Worm (Caenorhabditis elegans): ENCODE data around the gene Y49F6C.2.

Y49F6C.2 gene

DNA sequence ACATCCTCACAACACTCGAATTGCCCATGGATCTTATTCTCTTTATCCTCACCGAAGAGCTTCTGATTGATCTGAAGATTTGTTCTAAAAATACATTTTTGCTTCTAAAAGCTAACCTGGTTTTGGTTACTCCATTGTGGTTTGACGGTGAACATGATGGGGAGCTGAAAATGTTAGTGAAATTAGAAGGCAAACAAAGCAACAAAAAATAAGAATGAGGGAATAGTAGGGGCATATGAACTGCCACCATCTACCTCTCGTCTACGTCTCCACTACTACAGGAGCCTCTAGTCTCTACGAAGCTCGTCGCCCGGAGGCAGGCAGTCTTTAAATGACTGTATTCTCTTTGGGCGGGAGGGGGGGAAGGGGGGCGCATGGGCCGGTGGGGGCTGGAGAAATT lies 7.4 kb downstream of the Y49F6C.2 start, which contains the start of gene T06D4.2:
Gene T06D4.2 (minus strand): TSS at position 170 of the 400 bp plus-strand sequence.
- no peak for TF ChIP-seq ceh-13 (GFP tag; optimal IDR thresholded peaks at IDR 0.05)
- no peak for TF ChIP-seq tbx-11 (GFP tag; IDR thresholded peaks at IDR 0.05)
- no peak for TF ChIP-seq ama-1 (optimal IDR thresholded peaks at IDR 0.05)
- TF ChIP-seq B0310.2 (tag; optimal IDR thresholded peaks at IDR 0.05), result no peak
- no peak for TF ChIP-seq F13C5.2 (tag; optimal IDR thresholded peaks at IDR 0.05)
- no peak for TF ChIP-seq hnd-1 (tag; optimal IDR thresholded peaks at IDR 0.05)
- no peak for TF ChIP-seq hmbx-1 (tag; optimal IDR thresholded peaks at IDR 0.05)
- TF ChIP-seq ets-7 (tag; optimal IDR thresholded peaks at IDR 0.05), result no peak

DNA sequence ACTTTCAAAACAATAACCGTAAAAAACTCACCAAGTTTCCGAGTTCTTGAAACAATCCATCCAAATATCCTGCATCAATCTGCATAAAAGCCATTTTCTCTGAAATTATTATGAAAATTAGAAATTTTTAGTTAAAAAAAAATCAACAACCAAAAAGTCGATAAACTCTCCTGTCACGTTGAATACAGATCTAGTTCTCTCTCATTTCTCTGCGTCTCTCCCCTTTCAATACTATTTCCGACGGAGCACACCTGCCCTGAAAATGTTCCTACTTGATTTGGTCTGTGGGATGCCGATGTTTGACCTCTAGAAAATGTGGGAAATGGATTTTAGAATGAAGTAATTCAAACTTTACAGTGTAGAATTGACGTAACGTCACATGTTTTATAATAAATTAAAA lies 9.1 kb downstream of the Y49F6C.2 start, which contains the start of gene T06D4.6:
Gene T06D4.6 (minus strand): TSS at position 101 of the 400 bp plus-strand sequence.
- TF ChIP-seq hnd-1 (tag; optimal IDR thresholded peaks at IDR 0.05) (no peak), ets-7 (tag; optimal IDR thresholded peaks at IDR 0.05) (no peak), pes-1 (GFP tag; IDR thresholded peaks at IDR 0.05) (no peak), scrt-1 (GFP tag; IDR thresholded peaks at IDR 0.05) (no peak), flt-1 (GFP tag; IDR thresholded peaks at IDR 0.05) (no peak)

DNA sequence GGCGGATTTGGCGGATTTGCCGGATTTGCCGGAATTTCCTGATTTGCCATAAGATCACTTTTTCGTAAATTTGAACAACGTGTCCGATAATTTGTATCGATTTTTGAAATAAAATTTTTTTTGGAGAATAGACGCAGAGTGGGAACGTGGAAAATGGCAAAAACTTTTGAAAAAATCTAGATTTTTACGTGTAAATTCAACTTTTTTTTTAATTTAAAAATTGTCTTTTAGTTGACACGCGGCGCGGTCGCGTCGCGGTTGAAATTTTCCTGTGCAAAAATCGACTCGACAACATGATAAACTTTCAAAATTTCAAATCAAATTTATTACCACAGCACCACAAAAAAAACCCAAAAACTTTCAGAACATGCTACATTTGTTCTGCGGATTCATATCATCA lies 17.1 kb downstream of the Y49F6C.2 start, which contains the start of gene nep-20:
Gene nep-20 (minus strand): TSS at position 101 of the 400 bp plus-strand sequence.
- TF ChIP-seq tbx-37 (GFP tag; conservative IDR thresholded peaks at IDR 0.05), result no peak
- no peak for TF ChIP-seq sea-1 (GFP tag; conservative IDR thresholded peaks at IDR 0.05)
- no peak for TF ChIP-seq flt-1 (GFP tag; IDR thresholded peaks at IDR 0.05)
- no peak for TF ChIP-seq tbx-11 (GFP tag; IDR thresholded peaks at IDR 0.05)
- no peak for TF ChIP-seq ama-1 (optimal IDR thresholded peaks at IDR 0.05)
- TF ChIP-seq hmbx-1 (tag; optimal IDR thresholded peaks at IDR 0.05), result no peak
- no peak for TF ChIP-seq ceh-36 (tag; optimal IDR thresholded peaks at IDR 0.05)
- TF ChIP-seq aly-1 (tag; optimal IDR thresholded peaks at IDR 0.05), result no peak
- TF ChIP-seq hnd-1 (tag; optimal IDR thresholded peaks at IDR 0.05), result no peak
- no peak for TF ChIP-seq scrt-1 (GFP tag; IDR thresholded peaks at IDR 0.05)
- no peak for TF ChIP-seq F13C5.2 (tag; optimal IDR thresholded peaks at IDR 0.05)
- TF ChIP-seq B0310.2 (tag; optimal IDR thresholded peaks at IDR 0.05), result no peak
- no peak for TF ChIP-seq ets-7 (tag; optimal IDR thresholded peaks at IDR 0.05)
- TF ChIP-seq hmg-4 (GFP tag; optimal IDR thresholded peaks at IDR 0.05), result no peak

DNA sequence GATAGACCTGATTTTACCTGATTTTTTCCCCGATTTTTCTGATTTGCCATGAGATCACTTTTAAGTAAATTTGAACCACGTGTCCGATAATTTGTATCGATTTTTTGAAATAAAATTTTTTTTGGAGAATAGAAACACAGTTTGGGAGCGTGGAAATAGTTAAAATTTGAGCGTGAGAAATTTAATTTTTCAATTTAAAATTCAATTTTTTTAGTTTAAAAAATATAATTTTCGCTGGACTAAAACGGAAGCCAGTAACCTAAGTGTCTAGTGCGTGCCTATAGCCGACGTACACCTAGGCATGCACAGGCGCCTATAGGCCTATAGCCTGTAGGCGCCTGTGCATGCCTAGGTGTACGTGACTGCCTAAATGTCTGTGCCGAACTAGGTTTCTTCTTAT lies 20.8 kb downstream of the Y49F6C.2 start, which contains the start of gene nep-9:
Gene nep-9 (minus strand): TSS at position 101 of the 400 bp plus-strand sequence.
- TF ChIP-seq hmbx-1 (tag; optimal IDR thresholded peaks at IDR 0.05) (no peak), B0310.2 (tag; optimal IDR thresholded peaks at IDR 0.05) (no peak), ets-7 (tag; optimal IDR thresholded peaks at IDR 0.05) (no peak), scrt-1 (GFP tag; IDR thresholded peaks at IDR 0.05) (no peak), F13C5.2 (tag; optimal IDR thresholded peaks at IDR 0.05) (no peak), tra-4 (tag; optimal IDR thresholded peaks at IDR 0.05) (no peak)

DNA sequence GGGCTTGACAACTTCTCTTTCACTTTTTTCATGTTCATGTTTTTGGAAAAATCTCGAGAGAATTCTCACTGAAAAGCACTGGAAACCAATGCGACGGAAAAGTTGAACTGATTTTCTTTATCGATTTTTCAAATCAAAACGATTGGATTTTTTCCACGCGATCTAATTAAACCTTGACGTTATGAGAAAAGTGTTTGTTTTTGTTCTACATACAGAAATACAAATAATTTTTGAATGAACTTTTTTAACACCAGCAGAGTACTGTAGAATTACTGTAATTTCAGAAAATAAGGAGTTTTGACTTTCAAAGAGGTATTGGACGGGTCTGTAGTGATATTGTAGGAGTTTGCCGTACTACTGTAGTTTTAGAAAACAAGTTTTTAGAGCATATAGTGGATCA lies 24.5 kb downstream of the Y49F6C.2 start, which contains the start of gene nep-10:
Gene nep-10 (minus strand): TSS at position 101 of the 400 bp plus-strand sequence.
- no peak for TF ChIP-seq tra-4 (tag; optimal IDR thresholded peaks at IDR 0.05)
- TF ChIP-seq scrt-1 (GFP tag; IDR thresholded peaks at IDR 0.05), result no peak
- no peak for TF ChIP-seq sea-1 (GFP tag; conservative IDR thresholded peaks at IDR 0.05)
- TF ChIP-seq hmbx-1 (tag; optimal IDR thresholded peaks at IDR 0.05), result no peak
- no peak for TF ChIP-seq B0310.2 (tag; optimal IDR thresholded peaks at IDR 0.05)
- TF ChIP-seq ceh-36 (tag; optimal IDR thresholded peaks at IDR 0.05), result no peak
- TF ChIP-seq ama-1 (optimal IDR thresholded peaks at IDR 0.05), result no peak
- no peak for TF ChIP-seq pes-1 (GFP tag; IDR thresholded peaks at IDR 0.05)
- TF ChIP-seq aly-1 (tag; optimal IDR thresholded peaks at IDR 0.05), result no peak
- TF ChIP-seq ets-7 (tag; optimal IDR thresholded peaks at IDR 0.05), result no peak
- TF ChIP-seq F13C5.2 (tag; optimal IDR thresholded peaks at IDR 0.05), result no peak
- TF ChIP-seq flt-1 (GFP tag; IDR thresholded peaks at IDR 0.05), result no peak
- TF ChIP-seq hmg-4 (GFP tag; optimal IDR thresholded peaks at IDR 0.05), result no peak
- TF ChIP-seq hnd-1 (tag; optimal IDR thresholded peaks at IDR 0.05), result no peak
- TF ChIP-seq tbx-11 (GFP tag; IDR thresholded peaks at IDR 0.05), result no peak
- TF ChIP-seq ceh-13 (GFP tag; optimal IDR thresholded peaks at IDR 0.05), result no peak
- no peak for TF ChIP-seq tbx-37 (GFP tag; conservative IDR thresholded peaks at IDR 0.05)

DNA sequence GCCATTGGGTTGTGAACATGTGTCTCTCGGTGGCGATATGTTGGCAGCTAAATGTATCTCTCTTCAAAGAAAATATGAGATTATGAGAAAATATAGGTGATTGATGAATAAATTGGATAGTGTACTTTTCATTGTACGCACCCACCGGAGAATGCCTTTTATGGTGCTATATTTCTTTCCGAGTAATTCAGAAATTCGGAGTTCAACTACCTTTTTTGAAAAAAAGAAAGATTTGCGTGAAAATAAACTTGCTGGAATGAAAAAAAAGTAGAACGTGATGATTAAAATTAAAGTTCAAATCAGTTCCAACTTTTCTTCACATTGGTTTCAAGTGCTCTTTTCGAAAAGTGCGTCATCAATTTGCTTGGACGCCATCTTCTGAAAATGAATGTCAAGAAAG lies 25.2 kb downstream of the Y49F6C.2 start, which contains the start of gene nep-8:
Gene nep-8 (plus strand): TSS at position 301 of the 400 bp plus-strand sequence.
- TF ChIP-seq ama-1 (optimal IDR thresholded peaks at IDR 0.05) (no peak), ceh-36 (tag; optimal IDR thresholded peaks at IDR 0.05) (no peak), pes-1 (GFP tag; IDR thresholded peaks at IDR 0.05) (no peak), tbx-37 (GFP tag; conservative IDR thresholded peaks at IDR 0.05) (no peak), B0310.2 (tag; optimal IDR thresholded peaks at IDR 0.05) (no peak), tra-4 (tag; optimal IDR thresholded peaks at IDR 0.05) (no peak), sea-1 (GFP tag; conservative IDR thresholded peaks at IDR 0.05) (no peak), hmbx-1 (tag; optimal IDR thresholded peaks at IDR 0.05) (no peak), hmg-4 (GFP tag; optimal IDR thresholded peaks at IDR 0.05) (no peak), scrt-1 (GFP tag; IDR thresholded peaks at IDR 0.05) (no peak), flt-1 (GFP tag; IDR thresholded peaks at IDR 0.05) (no peak), ets-7 (tag; optimal IDR thresholded peaks at IDR 0.05) (no peak), aly-1 (tag; optimal IDR thresholded peaks at IDR 0.05) (no peak), F13C5.2 (tag; optimal IDR thresholded peaks at IDR 0.05) (no peak)

DNA sequence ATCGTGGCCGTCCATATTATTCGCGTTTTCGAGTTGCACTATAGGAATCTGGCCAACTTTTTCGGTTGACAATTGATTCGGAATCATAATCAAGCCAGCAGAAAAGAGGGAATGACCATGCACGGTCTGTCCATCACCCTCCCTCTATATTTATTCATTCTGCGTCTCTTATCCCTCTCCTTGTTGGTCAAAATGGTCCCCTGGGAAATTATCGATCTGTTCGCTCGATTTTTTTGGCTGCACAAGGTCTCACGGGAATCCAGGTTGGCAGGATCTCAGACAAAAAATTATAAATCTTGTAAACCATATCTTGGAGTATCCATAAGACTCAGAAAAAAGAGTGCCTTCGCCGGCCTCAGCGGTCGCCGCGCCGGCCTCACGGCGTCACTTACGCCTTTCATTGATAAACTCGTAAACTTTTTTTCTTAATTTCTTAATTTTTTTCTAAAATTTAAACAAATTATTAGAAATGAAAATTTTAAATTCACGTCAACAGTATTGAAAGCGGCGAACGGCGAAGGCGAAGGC lies 36.1 kb downstream of the Y49F6C.2 start, which contains the start of the genes F18A12.7 and F18A12.2:
Gene F18A12.7 (minus strand): TSS at position 101 of the 528 bp plus-strand sequence.
Gene F18A12.2 (plus strand): TSS at position 478 of the 528 bp plus-strand sequence.
- no peak for TF ChIP-seq ets-7 (tag; optimal IDR thresholded peaks at IDR 0.05)
- no peak for TF ChIP-seq aly-1 (tag; optimal IDR thresholded peaks at IDR 0.05)
- TF ChIP-seq pes-1 (GFP tag; IDR thresholded peaks at IDR 0.05), result no peak
- no peak for TF ChIP-seq flt-1 (GFP tag; IDR thresholded peaks at IDR 0.05)
- TF ChIP-seq tbx-11 (GFP tag; IDR thresholded peaks at IDR 0.05), result no peak
- TF ChIP-seq scrt-1 (GFP tag; IDR thresholded peaks at IDR 0.05), result no peak
- no peak for TF ChIP-seq hmg-4 (GFP tag; optimal IDR thresholded peaks at IDR 0.05)
- no peak for TF ChIP-seq tra-4 (tag; optimal IDR thresholded peaks at IDR 0.05)
- no peak for TF ChIP-seq sea-1 (GFP tag; conservative IDR thresholded peaks at IDR 0.05)
- TF ChIP-seq hmbx-1 (tag; optimal IDR thresholded peaks at IDR 0.05), result no peak
- no peak for TF ChIP-seq tbx-37 (GFP tag; conservative IDR thresholded peaks at IDR 0.05)
- no peak for TF ChIP-seq hnd-1 (tag; optimal IDR thresholded peaks at IDR 0.05)
- no peak for TF ChIP-seq B0310.2 (tag; optimal IDR thresholded peaks at IDR 0.05)

Measured in whole organism, early embryonic.